Fruit fly (Drosophila melanogaster) whole organism, embryonic: ENCODE results near the gene RabX6.
A peak's percentile ranks its signal among the peaks of the same experiment; 100 is the strongest.

Experiments
- Atf3 ChIP-seq: fragments of 200-800 bp; sonication (Bioruptor generic); optimal IDR thresholded peaks from 3 replicates; lab custom pipeline; 2016; ENCODE audit warnings: missing biosample characterization, missing genetic modification characterization
- CG11093 ChIP-seq: fragments of 200-800 bp; sonication (Bioruptor generic); IDR thresholded peaks from 3 replicates; pipeline ENCODE4 v1.3.6; 2022; ENCODE audit warnings: missing biosample characterization, missing genetic modification characterization
- CG11247 ChIP-seq: fragments of 200-800 bp; sonication (Bioruptor generic); IDR thresholded peaks from 2 replicates; pipeline ENCODE4 v1.3.6; 2022; ENCODE audit warnings: missing biosample characterization, missing genetic modification characterization
- CG12071 ChIP-seq: fragments of 200-800 bp; sonication (Bioruptor generic); optimal IDR thresholded peaks from 3 replicates; lab custom pipeline; 2018; ENCODE audit warnings: missing biosample characterization, mild to moderate bottlenecking, missing genetic modification characterization
- CG12942 ChIP-seq: fragments of 200-800 bp; sonication (Bioruptor generic); optimal IDR thresholded peaks from 3 replicates; lab custom pipeline; 2016; ENCODE audit warnings: missing biosample characterization, missing genetic modification characterization
- CG13123 ChIP-seq: fragments of 200-800 bp; sonication (Bioruptor generic); optimal IDR thresholded peaks from 2 replicates; lab custom pipeline; 2016; ENCODE audit warnings: missing biosample characterization, missing genetic modification characterization
- CG15479 ChIP-seq: fragments of 200-800 bp; sonication (Bioruptor generic); optimal IDR thresholded peaks from 3 replicates; lab custom pipeline; 2019; ENCODE audit warnings: missing biosample characterization, mild to moderate bottlenecking, missing genetic modification characterization, moderate library complexity
- CG15696 ChIP-seq: fragments of 200-800 bp; sonication (Bioruptor generic); optimal IDR thresholded peaks from 2 replicates; lab custom pipeline; 2019; ENCODE audit warnings: missing biosample characterization, mild to moderate bottlenecking, missing genetic modification characterization, moderate library complexity
- CG17568 ChIP-seq: fragments of 200-800 bp; sonication (Bioruptor generic); optimal IDR thresholded peaks from 2 replicates; lab custom pipeline; 2018; ENCODE audit warnings: missing biosample characterization, mild to moderate bottlenecking, missing genetic modification characterization, moderate library complexity
- CG18476 ChIP-seq: fragments of 200-800 bp; sonication (Bioruptor generic); optimal IDR thresholded peaks from 2 replicates; lab custom pipeline; 2016; ENCODE audit warnings: missing biosample characterization, mild to moderate bottlenecking, missing genetic modification characterization
- CG18599 ChIP-seq: fragments of 200-800 bp; sonication (Bioruptor generic); optimal IDR thresholded peaks from 3 replicates; lab custom pipeline; 2017; ENCODE audit warnings: missing biosample characterization, missing genetic modification characterization, mild to moderate bottlenecking, moderate library complexity, missing genetic modification reagents
- CG2712 ChIP-seq: fragments of 200-800 bp; optimal IDR thresholded peaks from 3 replicates; lab custom pipeline; 2019; ENCODE audit warnings: missing biosample characterization, mild to moderate bottlenecking, missing genetic modification characterization, moderate library complexity
- CG30020 ChIP-seq: fragments of 200-800 bp; optimal IDR thresholded peaks from 2 replicates; lab custom pipeline; 2019; ENCODE audit warnings: missing biosample characterization, mild to moderate bottlenecking, missing genetic modification characterization, moderate library complexity
- CG3281 ChIP-seq: fragments of 200-800 bp; sonication (Bioruptor generic); optimal IDR thresholded peaks from 3 replicates; lab custom pipeline; 2017; ENCODE audit warnings: missing biosample characterization, mild to moderate bottlenecking, missing genetic modification characterization
- CG3847 ChIP-seq: fragments of 200-800 bp; sonication (Bioruptor generic); IDR thresholded peaks from 2 replicates; pipeline ENCODE4 v1.3.6; 2022; ENCODE audit warnings: missing biosample characterization, missing genetic modification characterization
- CG5953 ChIP-seq: fragments of 200-800 bp; sonication (Bioruptor generic); IDR thresholded peaks from 2 replicates; pipeline ENCODE4 v1.3.6; 2022; ENCODE audit warnings: missing biosample characterization, missing genetic modification characterization
- CG6765 ChIP-seq: fragments of 200-800 bp; sonication (Bioruptor generic); optimal IDR thresholded peaks from 3 replicates; lab custom pipeline; 2017; ENCODE audit warnings: missing biosample characterization, mild to moderate bottlenecking, missing genetic modification characterization
- CG8281 ChIP-seq: fragments of 200-800 bp; sonication (Bioruptor generic); optimal IDR thresholded peaks from 2 replicates; lab custom pipeline; 2018; ENCODE audit warnings: missing biosample characterization, mild to moderate bottlenecking, missing genetic modification characterization, moderate library complexity
- CG8388 ChIP-seq: fragments of 200-800 bp; sonication (Bioruptor generic); optimal IDR thresholded peaks from 2 replicates; lab custom pipeline; 2019; ENCODE audit warnings: missing biosample characterization, mild to moderate bottlenecking, missing genetic modification characterization, moderate library complexity
- CG9876 ChIP-seq: fragments of 200-800 bp; sonication (Bioruptor generic); optimal IDR thresholded peaks from 2 replicates; lab custom pipeline; 2016; ENCODE audit warnings: missing biosample characterization, missing genetic modification characterization
- CHES-1-like ChIP-seq: fragments of 200-800 bp; sonication (Bioruptor generic); optimal IDR thresholded peaks from 2 replicates; lab custom pipeline; 2016; ENCODE audit warnings: missing biosample characterization, missing genetic modification characterization
- Dad ChIP-seq: fragments of 200-800 bp; sonication (Bioruptor generic); optimal IDR thresholded peaks from 3 replicates; lab custom pipeline; 2016; ENCODE audit warnings: missing biosample characterization, missing genetic modification characterization
- Dip2 ChIP-seq: fragments of 200-800 bp; sonication (Bioruptor generic); IDR thresholded peaks from 2 replicates; pipeline ENCODE4 v1.3.6; 2022; ENCODE audit warnings: missing biosample characterization, missing genetic modification characterization
- Doc3 ChIP-seq: fragments of 200-800 bp; sonication (Bioruptor generic); IDR thresholded peaks from 3 replicates; pipeline ENCODE4 v1.3.6; 2022; ENCODE audit warnings: missing biosample characterization, missing genetic modification characterization; ENCODE audit not compliant: partially characterized antibody
- Ets65A ChIP-seq: fragments of 200-800 bp; sonication (Bioruptor generic); peaks from one replicate; lab custom pipeline; 2016; ENCODE audit warnings: missing biosample characterization, missing genetic modification characterization
- HmgD ChIP-seq: fragments of 200-800 bp; sonication (Bioruptor generic); optimal IDR thresholded peaks from 3 replicates; lab custom pipeline; 2016; ENCODE audit warnings: missing biosample characterization, missing genetic modification characterization
- Kr ChIP-seq: fragments of 200-800 bp; sonication (Bioruptor generic); optimal IDR thresholded peaks from 2 replicates; lab custom pipeline; 2017; ENCODE audit warnings: missing biosample characterization, mild to moderate bottlenecking, missing genetic modification characterization
- Lpt ChIP-seq: fragments of >200 bp; optimal IDR thresholded peaks from 2 replicates; lab custom pipeline; 2018; ENCODE audit warnings: missing biosample characterization, missing genetic modification characterization
- Sin3A ChIP-seq: fragments of >200 bp; optimal IDR thresholded peaks from 2 replicates; lab custom pipeline; 2018
- Sox100B ChIP-seq: fragments of 200-800 bp; sonication (Bioruptor generic); optimal IDR thresholded peaks from 3 replicates; lab custom pipeline; 2018; ENCODE audit warnings: missing biosample characterization, mild to moderate bottlenecking, missing genetic modification characterization
- Sry-δ ChIP-seq: fragments of 200-800 bp; sonication (Bioruptor generic); optimal IDR thresholded peaks from 2 replicates; lab custom pipeline; 2016; ENCODE audit warnings: missing biosample characterization, missing genetic modification characterization
- TFAM ChIP-seq: fragments of 200-800 bp; sonication (Bioruptor generic); optimal IDR thresholded peaks from 2 replicates; lab custom pipeline; 2017; ENCODE audit warnings: missing biosample characterization, missing genetic modification characterization, inconsistent platforms
- Tbp ChIP-seq: fragments of >200 bp; optimal IDR thresholded peaks from 2 replicates; lab custom pipeline; 2018; ENCODE audit warnings: missing biosample characterization, missing genetic modification characterization
- ab ChIP-seq: fragments of 200-800 bp; sonication (Bioruptor generic); optimal IDR thresholded peaks from 2 replicates; lab custom pipeline; 2016; ENCODE audit warnings: missing biosample characterization, missing genetic modification characterization
- aop ChIP-seq: fragments of 200-800 bp; sonication (Bioruptor generic); IDR thresholded peaks from 2 replicates; pipeline ENCODE4 v1.3.6; 2022; ENCODE audit warnings: missing biosample characterization, missing genetic modification characterization
- croc ChIP-seq: fragments of 200-800 bp; sonication (Bioruptor generic); conservative IDR thresholded peaks from 3 replicates; pipeline ENCODE4 v1.3.6; 2022; ENCODE audit warnings: missing biosample characterization, missing genetic modification characterization
- disco-r ChIP-seq: fragments of 200-800 bp; sonication (Bioruptor generic); optimal IDR thresholded peaks from 2 replicates; lab custom pipeline; 2016; ENCODE audit warnings: missing biosample characterization, missing genetic modification characterization
- emc ChIP-seq: fragments of 200-800 bp; sonication (Bioruptor generic); optimal IDR thresholded peaks from 2 replicates; lab custom pipeline; 2016; ENCODE audit warnings: missing biosample characterization, missing genetic modification characterization
- eyg ChIP-seq: fragments of 200-800 bp; sonication (Bioruptor generic); optimal IDR thresholded peaks from 3 replicates; lab custom pipeline; 2016; ENCODE audit warnings: missing biosample characterization, missing genetic modification characterization
- fd96Cb ChIP-seq: fragments of 200-800 bp; sonication (Bioruptor generic); optimal IDR thresholded peaks from 2 replicates; lab custom pipeline; 2018; ENCODE audit warnings: missing biosample characterization, mild to moderate bottlenecking, missing genetic modification characterization, moderate library complexity
- gce ChIP-seq: fragments of 200-800 bp; sonication (Bioruptor generic); IDR thresholded peaks from 3 replicates; pipeline ENCODE4 v1.3.6; 2022; ENCODE audit warnings: missing biosample characterization, missing genetic modification characterization
- hbn ChIP-seq: fragments of 200-800 bp; sonication (Bioruptor generic); IDR thresholded peaks from 2 replicates; pipeline ENCODE4 v1.3.6; 2022; ENCODE audit warnings: missing biosample characterization, missing genetic modification characterization; ENCODE audit not compliant: partially characterized antibody
- lmd ChIP-seq: fragments of 200-800 bp; sonication (Bioruptor generic); IDR thresholded peaks from 2 replicates; pipeline ENCODE4 v1.3.6; 2022; ENCODE audit warnings: missing biosample characterization, missing genetic modification characterization
- mld ChIP-seq: fragments of 200-800 bp; sonication (Bioruptor generic); IDR thresholded peaks from 3 replicates; pipeline ENCODE4 v1.3.6; 2022; ENCODE audit warnings: missing biosample characterization, missing genetic modification characterization; ENCODE audit not compliant: partially characterized antibody
- nerfin-1 ChIP-seq: fragments of 200-800 bp; sonication (Bioruptor generic); optimal IDR thresholded peaks from 3 replicates; lab custom pipeline; 2019; ENCODE audit warnings: missing biosample characterization, mild to moderate bottlenecking, missing genetic modification characterization, moderate library complexity
- pan ChIP-seq, 4 experiments: fragments of >200 bp in 3 of 4; fragments of 200-800 bp in 1 of 4; sonication (Bioruptor generic) in 1 of 4; optimal IDR thresholded peaks in 3 of 4; IDR thresholded peaks in 1 of 4; 2 replicates each; pipeline versions ENCODE4 v1.3.6 to Lab custom; 2017 to 2022; ENCODE audit warnings: missing biosample characterization in 2 of 4, missing genetic modification characterization in 2 of 4, mixed read lengths in 1 of 4
- sna ChIP-seq: fragments of 200-800 bp; sonication (Bioruptor generic); IDR thresholded peaks from 2 replicates; pipeline ENCODE4 v1.3.6; 2022; ENCODE audit warnings: missing biosample characterization, missing genetic modification characterization; ENCODE audit not compliant: partially characterized antibody
- tap ChIP-seq: fragments of 200-800 bp; optimal IDR thresholded peaks from 3 replicates; lab custom pipeline; 2019; ENCODE audit warnings: missing biosample characterization, mild to moderate bottlenecking, missing genetic modification characterization, moderate library complexity
- tgo ChIP-seq: fragments of 200-800 bp; sonication (Bioruptor generic); IDR thresholded peaks from 3 replicates; pipeline ENCODE4 v1.3.6; 2022; ENCODE audit warnings: missing biosample characterization, missing genetic modification characterization

Gene RabX6

DNA sequence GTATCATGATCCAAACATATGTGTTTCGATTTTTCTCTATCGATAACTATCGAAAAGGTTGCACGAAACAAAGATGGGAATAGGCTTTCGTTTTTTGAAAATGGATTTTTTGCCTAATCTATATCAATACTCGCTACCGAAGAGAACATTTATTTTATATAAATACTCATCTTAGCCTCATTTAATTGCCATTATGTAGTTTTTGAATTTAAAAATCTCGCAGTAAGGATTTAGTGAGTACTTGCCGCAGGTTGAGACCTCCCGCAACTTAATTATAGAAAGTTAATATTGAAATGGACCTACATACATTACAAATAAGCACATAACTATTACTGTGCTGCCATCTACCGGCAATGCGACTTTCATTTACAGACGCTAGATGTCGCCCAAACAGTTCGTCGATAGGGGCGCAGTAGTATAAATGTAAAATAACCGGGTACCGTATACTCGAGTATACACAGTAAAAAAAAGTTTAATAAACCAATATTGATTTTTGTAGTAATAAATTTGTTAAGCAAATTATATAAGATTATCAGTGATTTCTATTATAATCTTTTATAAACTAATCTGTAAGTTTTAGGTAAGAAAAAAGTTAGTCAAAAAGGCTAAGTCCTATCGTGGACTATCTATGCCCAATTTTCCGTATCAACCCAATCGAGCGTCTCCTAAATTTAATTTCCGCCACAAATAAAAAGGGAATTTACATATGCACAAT lies 21.7 kb downstream of the RabX6 start, which contains the start of gene CG13896:
TSS of gene CG13896 (minus strand) at position 12 of the 715 bp plus-strand sequence.
- TF ChIP-seq mld (GFP tag; lab: Robert Waterston, UW) (no peak), fd96Cb (tag; lab: Kevin White, UChicago) (peak; percentile 79), Ets65A (peak; percentile 100), CHES-1-like (GFP tag; lab: Kevin White, UChicago) (peak; percentile 84), CG18476 (GFP tag; lab: Kevin White, UChicago) (peak; percentile 71), disco-r (GFP tag; lab: Kevin White, UChicago) (peak; percentile 50), Sry-δ (peak; percentile 77), CG3281 (GFP tag; lab: Kevin White, UChicago) (peak; percentile 75), Sin3A (lab: Kevin White, UChicago) (no peak), lmd (GFP tag; lab: Robert Waterston, UW) (peak; percentile 86), CG30020 (peak; percentile 52), emc (GFP tag; lab: Kevin White, UChicago) (peak; percentile 82), CG12942 (GFP tag; lab: Kevin White, UChicago) (peak; percentile 80), aop (0 out of 2 replicates have a peak, but pooled peaks have one; percentile 24), Dad (GFP tag; lab: Kevin White, UChicago) (peak; percentile 80), tap (tag; lab: Kevin White, UChicago) (peak; percentile 61), ab (GFP tag; lab: Kevin White, UChicago) (peak; percentile 88), nerfin-1 (tag; lab: Kevin White, UChicago) (peak; percentile 36), CG8388 (GFP tag; lab: Kevin White, UChicago) (peak; percentile 75), Doc3 (peak; percentile 78; the same call in 2 of the 3 replicates), Kr (GFP tag; lab: Kevin White, UChicago) (no peak), croc (GFP tag; lab: Robert Waterston, UW) (peak; percentile 54; the same call in 2 of the 3 replicates), tgo (GFP tag; lab: Robert Waterston, UW) (peak; percentile 81), Sox100B (GFP tag; lab: Kevin White, UChicago) (peak; percentile 8), hbn (GFP tag; lab: Robert Waterston, UW) (peak; percentile 74), CG9876 (GFP tag; lab: Kevin White, UChicago) (peak; percentile 94), CG15479 (GFP tag; lab: Kevin White, UChicago) (no peak), TFAM (GFP tag; lab: Kevin White, UChicago) (peak; percentile 22), eyg (peak; percentile 57), CG8281 (tag; lab: Kevin White, UChicago) (peak; percentile 34), CG13123 (peak; percentile 78), CG18599 (GFP tag; lab: Kevin White, UChicago) (peak; percentile 82), Tbp (GFP tag; lab: Kevin White, UChicago) (peak; percentile 37), CG12071 (peak; percentile 70), pan (optimal IDR thresholded peaks at IDR 0.05; lab: Kevin White, UChicago) (no peak), pan (GFP tag; optimal IDR thresholded peaks at IDR 0.05 in 1 of 2, IDR thresholded peaks at IDR 0.05 in 1 of 2) (peak in 1 of 2 experiments; percentile 86), gce (GFP tag; lab: Robert Waterston, UW) (no peak), CG6765 (GFP tag; lab: Kevin White, UChicago) (peak; percentile 70), CG5953 (GFP tag; lab: Robert Waterston, UW) (peak; percentile 58; the same call in 1 of the 2 replicates), Atf3 (GFP tag; lab: Kevin White, UChicago) (peak; percentile 79), CG2712 (tag; lab: Kevin White, UChicago) (peak; percentile 87), HmgD (GFP tag; lab: Kevin White, UChicago) (peak; percentile 90), sna (GFP tag; lab: Robert Waterston, UW) (peak; percentile 81), CG15696 (tag; lab: Kevin White, UChicago) (peak; percentile 86), CG11093 (peak; percentile 57; the same call in 1 of the 3 replicates), CG17568 (peak; percentile 40), Lpt (GFP tag; lab: Kevin White, UChicago) (no peak), Dip2 (no peak), CG11247 (GFP tag; lab: Robert Waterston, UW) (peak; percentile 95), CG3847 (GFP tag; lab: Robert Waterston, UW) (peak; percentile 73)
